Worm (Caenorhabditis elegans): ENCODE data around the gene R02F2.1.

DNA sequence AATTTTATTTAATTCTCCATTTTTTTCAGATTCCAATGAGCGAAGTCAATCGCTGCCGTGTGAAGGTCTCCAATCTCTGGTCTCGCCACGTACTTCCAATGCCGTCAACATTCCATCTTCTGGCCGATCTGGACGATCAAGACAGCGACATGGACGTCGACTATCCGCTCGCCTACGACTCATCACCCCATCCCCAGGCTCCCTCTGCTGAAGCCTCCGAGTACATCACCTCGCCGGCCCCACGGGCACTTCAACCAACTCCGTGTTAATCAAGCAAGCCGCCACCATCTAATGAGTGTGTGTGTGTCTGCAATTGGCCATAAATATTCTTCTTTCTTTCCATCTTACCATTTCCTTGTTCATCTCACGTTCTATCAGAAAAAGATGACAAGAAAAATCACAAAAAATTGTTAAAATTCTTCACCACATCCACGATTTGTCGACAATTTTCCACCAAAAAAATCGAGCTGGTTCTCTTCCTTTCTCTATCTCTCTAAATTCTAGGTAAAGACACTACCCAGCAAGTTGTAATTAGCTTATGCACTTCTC is 3.9 kb downstream of the R02F2.1 start:
- no peak for TF ChIP-seq aly-2 (tag; optimal IDR thresholded peaks at IDR 0.05)
- no peak for TF ChIP-seq unc-62 (GFP tag; optimal IDR thresholded peaks at IDR 0.05)
- TF ChIP-seq nhr-23 (tag; optimal IDR thresholded peaks at IDR 0.05): no peak
- no peak for TF ChIP-seq skn-1 (tag; optimal IDR thresholded peaks at IDR 0.05)
- TF ChIP-seq snpc-4 (tag; optimal IDR thresholded peaks at IDR 0.05): no peak
- no peak for TF ChIP-seq nhr-25 (tag; optimal IDR thresholded peaks at IDR 0.05)
- TF ChIP-seq ama-1 (optimal IDR thresholded peaks at IDR 0.05): peak; percentile 43
- no peak for TF ChIP-seq ztf-11 (tag; optimal IDR thresholded peaks at IDR 0.05)
- no peak for TF ChIP-seq mdl-1 (tag; optimal IDR thresholded peaks at IDR 0.05)
- no peak for TF ChIP-seq ZK546.5 (tag; optimal IDR thresholded peaks at IDR 0.05)
- TF ChIP-seq crh-2 (tag; optimal IDR thresholded peaks at IDR 0.05): no peak

All from whole organism, L2 larva.